Worm (Caenorhabditis elegans) whole organism, L3 larva: ENCODE measurements around the gene metl-1.
A peak's percentile ranks its signal among the peaks of the same experiment; 100 is the strongest.
"Not testable (repeated sequence)": the region's sequence is repeated elsewhere in the genome, so short reads cannot be mapped to it uniquely, and the experiment has no call there.

Source experiments
- R02D3.7 ChIP-seq: fragments of 150-350 bp; optimal IDR thresholded peaks from 2 replicates; lab custom pipeline; 2014; ENCODE audit warnings: missing biosample characterization, missing genetic modification characterization
- ZK546.5 ChIP-seq: sonication (generic microtip); optimal IDR thresholded peaks from 2 replicates; lab custom pipeline; 2017; ENCODE audit warnings: missing biosample characterization, missing genetic modification characterization
- ama-1 ChIP-seq: fragments of 150-350 bp; optimal IDR thresholded peaks from 2 replicates; lab custom pipeline; 2018
- ceh-28 ChIP-seq: fragments of 150-350 bp; optimal IDR thresholded peaks from 2 replicates; lab custom pipeline; 2014; ENCODE audit warnings: missing biosample characterization, missing genetic modification reagents, missing genetic modification characterization
- ceh-82 ChIP-seq: fragments of 150-350 bp; optimal IDR thresholded peaks from 2 replicates; lab custom pipeline; 2014; ENCODE audit warnings: missing biosample characterization, missing genetic modification characterization
- ceh-9 ChIP-seq: sonication (generic microtip); optimal IDR thresholded peaks from 2 replicates; lab custom pipeline; 2018; ENCODE audit warnings: missing biosample characterization, missing genetic modification characterization
- daf-12 ChIP-seq: fragments of 150-350 bp; optimal IDR thresholded peaks from 2 replicates; lab custom pipeline; 2014; ENCODE audit warnings: missing biosample characterization, missing genetic modification reagents, missing genetic modification characterization
- egl-27 ChIP-seq: sonication (generic microtip); optimal IDR thresholded peaks from 4 replicates; lab custom pipeline; 2017; ENCODE audit warnings: missing biosample characterization, missing genetic modification reagents, missing genetic modification characterization
- elt-1 ChIP-seq: fragments of 150-350 bp; optimal IDR thresholded peaks from 2 replicates; lab custom pipeline; 2014; ENCODE audit warnings: missing biosample characterization, missing genetic modification characterization
- elt-2 ChIP-seq: sonication (generic microtip); optimal IDR thresholded peaks from 2 replicates; lab custom pipeline; 2016; ENCODE audit warnings: missing genetic modification reagents, mild to moderate bottlenecking, missing genetic modification characterization, missing compliant biosample characterization
- fkh-10 ChIP-seq: sonication (generic microtip); optimal IDR thresholded peaks from 2 replicates; lab custom pipeline; 2017; ENCODE audit warnings: missing biosample characterization, missing genetic modification reagents, missing genetic modification characterization
- fos-1 ChIP-seq: fragments of 150-350 bp; optimal IDR thresholded peaks from 2 replicates; lab custom pipeline; 2014; ENCODE audit warnings: missing biosample characterization, missing genetic modification characterization
- hmg-11 ChIP-seq: sonication (generic microtip); optimal IDR thresholded peaks from 2 replicates; lab custom pipeline; 2016; ENCODE audit warnings: missing genetic modification characterization, missing compliant biosample characterization
- jun-1 ChIP-seq: fragments of 150-350 bp; optimal IDR thresholded peaks from 2 replicates; lab custom pipeline; 2014; ENCODE audit warnings: missing biosample characterization, missing genetic modification reagents, missing genetic modification characterization
- lin-15B ChIP-seq: fragments of 150-350 bp; optimal IDR thresholded peaks from 2 replicates; lab custom pipeline; 2014; ENCODE audit warnings: missing biosample characterization, missing genetic modification characterization
- lin-39 ChIP-seq: fragments of 150-350 bp; optimal IDR thresholded peaks from 2 replicates; lab custom pipeline; 2018; ENCODE audit warnings: missing biosample characterization, missing genetic modification reagents, missing genetic modification characterization
- lsy-12 ChIP-seq: sonication (generic microtip); optimal IDR thresholded peaks from 2 replicates; lab custom pipeline; 2016; ENCODE audit warnings: mild to moderate bottlenecking, missing genetic modification characterization, missing compliant biosample characterization
- nfya-1 ChIP-seq: sonication (generic microtip); optimal IDR thresholded peaks from 2 replicates; lab custom pipeline; 2017; ENCODE audit warnings: missing genetic modification characterization, mild to moderate bottlenecking, missing compliant biosample characterization, antibody characterized with exemption, moderate library complexity; ENCODE audit not compliant: insufficient read depth
- nhr-11 ChIP-seq: fragments of 150-350 bp; optimal IDR thresholded peaks from 2 replicates; lab custom pipeline; 2014; ENCODE audit warnings: missing biosample characterization, missing genetic modification characterization
- nhr-12 ChIP-seq: fragments of 150-350 bp; optimal IDR thresholded peaks from 2 replicates; lab custom pipeline; 2014; ENCODE audit warnings: missing biosample characterization, missing genetic modification characterization
- nhr-23 ChIP-seq: fragments of 150-350 bp; optimal IDR thresholded peaks from 2 replicates; lab custom pipeline; 2014; ENCODE audit warnings: missing biosample characterization, missing genetic modification reagents, missing genetic modification characterization
- nhr-237 ChIP-seq: fragments of 150-350 bp; optimal IDR thresholded peaks from 2 replicates; lab custom pipeline; 2014; ENCODE audit warnings: missing biosample characterization, missing genetic modification characterization
- nhr-25 ChIP-seq: sonication (generic microtip); optimal IDR thresholded peaks from 2 replicates; lab custom pipeline; 2017; ENCODE audit warnings: missing biosample characterization, missing genetic modification characterization
- nhr-28 ChIP-seq: fragments of 150-350 bp; optimal IDR thresholded peaks from 2 replicates; lab custom pipeline; 2014; ENCODE audit warnings: missing biosample characterization, missing genetic modification characterization
- nhr-43 ChIP-seq: sonication (generic microtip); optimal IDR thresholded peaks from 2 replicates; lab custom pipeline; 2016; ENCODE audit warnings: mild to moderate bottlenecking, missing genetic modification characterization, missing compliant biosample characterization; ENCODE audit not compliant: poor library complexity, severe bottlenecking
- nhr-67 ChIP-seq: fragments of 150-350 bp; optimal IDR thresholded peaks from 2 replicates; lab custom pipeline; 2014; ENCODE audit warnings: missing biosample characterization, missing genetic modification characterization
- nhr-76 ChIP-seq: fragments of 150-350 bp; sonication (generic microtip); optimal IDR thresholded peaks from 5 replicates; lab custom pipeline; 2014; ENCODE audit warnings: missing biosample characterization, missing genetic modification characterization
- nhr-77 ChIP-seq: fragments of 150-350 bp; optimal IDR thresholded peaks from 2 replicates; lab custom pipeline; 2014; ENCODE audit warnings: missing biosample characterization, missing genetic modification characterization
- pha-4 ChIP-seq: fragments of 150-350 bp; optimal IDR thresholded peaks from 2 replicates; lab custom pipeline; 2014; ENCODE audit warnings: missing biosample characterization, missing genetic modification reagents, missing genetic modification characterization
- pqm-1 ChIP-seq: fragments of 150-350 bp; optimal IDR thresholded peaks from 2 replicates; lab custom pipeline; 2017; ENCODE audit warnings: missing biosample characterization, missing genetic modification characterization, inconsistent platforms
- skn-1 ChIP-seq: fragments of 150-350 bp; optimal IDR thresholded peaks from 2 replicates; lab custom pipeline; 2014; ENCODE audit warnings: missing biosample characterization, missing genetic modification characterization
- snpc-4 ChIP-seq: fragments of 150-350 bp; optimal IDR thresholded peaks from 2 replicates; lab custom pipeline; 2014; ENCODE audit warnings: missing biosample characterization, missing genetic modification characterization
- zag-1 ChIP-seq: fragments of 150-350 bp; optimal IDR thresholded peaks from 2 replicates; lab custom pipeline; 2014; ENCODE audit warnings: missing biosample characterization, missing genetic modification characterization
- ztf-4 ChIP-seq: fragments of 150-350 bp; optimal IDR thresholded peaks from 2 replicates; lab custom pipeline; 2014; ENCODE audit warnings: missing biosample characterization, missing genetic modification characterization

Gene metl-1

DNA sequence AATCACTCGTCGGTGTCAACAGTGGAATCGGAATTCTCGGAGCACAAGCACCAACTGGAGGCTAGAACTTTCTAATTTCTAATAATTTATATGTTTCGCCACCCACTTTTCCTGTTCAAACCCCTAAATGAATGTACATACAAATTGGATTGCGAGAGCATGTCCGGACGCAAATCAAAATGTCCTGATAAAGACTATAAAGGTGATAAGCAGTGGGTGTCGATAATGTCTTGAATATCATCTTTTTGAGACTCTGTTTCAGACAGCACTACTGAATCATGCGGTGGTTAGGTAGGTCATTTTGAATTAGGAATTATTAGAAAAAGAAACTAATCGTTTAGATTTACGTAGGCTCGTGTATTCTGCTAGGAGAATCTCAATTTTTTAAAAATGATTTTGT, 24.6 kb downstream of the metl-1 start, which contains the start of gene W02B12.1:
W02B12.1 (plus strand) TSS at position 269 of the 400 bp plus-strand sequence.
- no peak for TF ChIP-seq ceh-9 (tag; lab: Kevin White, UChicago)
- TF ChIP-seq pqm-1: peak; percentile 72
- peak; percentile 77 for TF ChIP-seq elt-2 (tag; lab: Kevin White, UChicago)

DNA sequence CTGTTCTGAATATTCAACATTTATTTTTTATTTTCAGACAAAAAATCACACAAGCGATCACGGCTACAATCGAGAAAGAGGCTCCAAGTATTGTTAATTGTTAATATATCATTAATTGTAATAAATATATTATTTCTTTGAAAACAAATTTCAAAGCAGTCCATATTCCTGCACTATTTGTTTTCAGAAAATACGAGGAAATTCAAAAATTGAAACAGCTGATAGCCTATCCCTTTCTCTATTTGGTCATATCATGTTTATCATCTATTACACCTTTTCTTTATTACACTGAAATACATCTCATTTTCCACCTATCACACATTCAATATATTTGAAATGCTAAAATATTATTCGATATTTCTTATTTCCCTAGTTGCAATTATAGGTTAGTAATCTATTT, 28.4 kb downstream of the metl-1 start, which contains the start of gene W02B12.13:
W02B12.13 (plus strand) TSS at position 301 of the 400 bp plus-strand sequence.
- TF ChIP-seq R02D3.7 (no peak), skn-1 (tag; lab: Kevin White, UChicago) (no peak), nhr-237 (tag; lab: Kevin White, UChicago) (no peak), nhr-77 (tag; lab: Kevin White, UChicago) (no peak), nhr-76 (no peak), ztf-4 (tag; lab: Kevin White, UChicago) (no peak), nhr-28 (tag; lab: Kevin White, UChicago) (no peak), fos-1 (tag; lab: Kevin White, UChicago) (no peak), lin-39 (tag; lab: Kevin White, UChicago) (no peak), snpc-4 (no peak), lin-15B (tag; lab: Kevin White, UChicago) (no peak), jun-1 (tag; lab: Kevin White, UChicago) (no peak), nhr-43 (tag; lab: Kevin White, UChicago) (no peak), egl-27 (no peak), nhr-12 (no peak), ZK546.5 (tag; lab: Kevin White, UChicago) (no peak), pha-4 (tag; lab: Kevin White, UChicago) (no peak)

DNA sequence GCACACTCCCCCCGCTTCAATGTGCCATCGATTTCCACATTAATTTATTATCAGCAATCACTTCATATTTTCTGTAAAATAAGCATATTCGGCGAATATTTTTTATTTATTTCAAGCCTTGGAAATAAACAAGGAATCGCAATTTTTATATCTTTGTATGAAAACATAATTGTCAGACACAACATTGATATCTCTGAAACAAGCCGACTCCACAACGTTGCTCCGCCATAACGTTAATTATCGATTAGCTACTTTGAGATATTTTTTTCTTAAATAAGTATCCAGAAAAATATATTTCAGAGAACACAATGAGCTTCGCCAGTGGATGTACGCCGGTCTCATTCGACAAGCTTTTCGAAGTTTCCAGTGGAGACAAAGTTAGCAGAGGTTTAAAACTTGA, 29.5 kb downstream of the metl-1 start, which contains the start of gene adbp-1:
adbp-1 (plus strand) TSS at position 301 of the 400 bp plus-strand sequence.
- no peak for TF ChIP-seq fos-1 (tag; lab: Kevin White, UChicago)
- TF ChIP-seq nhr-25: no peak
- no peak for TF ChIP-seq pha-4 (tag; lab: Kevin White, UChicago)
- TF ChIP-seq ceh-82 (tag; lab: Kevin White, UChicago): no peak

DNA sequence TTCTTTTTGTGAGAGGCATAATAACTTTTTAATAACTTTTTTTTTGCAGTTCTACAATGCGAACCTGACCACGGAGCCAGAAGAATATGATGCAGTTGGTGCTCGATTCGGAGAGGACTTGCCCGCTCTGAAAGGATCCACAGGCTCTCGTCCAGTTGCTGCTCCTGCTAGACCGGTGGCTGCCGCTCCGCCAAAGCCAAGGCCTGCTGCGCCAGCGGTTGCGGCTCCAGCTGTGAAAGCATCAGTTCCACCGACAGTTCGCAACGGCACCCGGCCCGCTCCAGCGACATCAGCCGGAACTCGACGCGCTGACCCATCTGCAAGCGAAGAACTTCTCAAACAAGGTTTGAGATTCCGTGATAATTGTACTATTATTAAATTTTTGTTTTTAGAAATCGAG, 30.2 kb downstream of the metl-1 start:
- no peak for TF ChIP-seq nhr-23 (tag; lab: Kevin White, UChicago)
- TF ChIP-seq nhr-43 (tag; lab: Kevin White, UChicago): no peak

DNA sequence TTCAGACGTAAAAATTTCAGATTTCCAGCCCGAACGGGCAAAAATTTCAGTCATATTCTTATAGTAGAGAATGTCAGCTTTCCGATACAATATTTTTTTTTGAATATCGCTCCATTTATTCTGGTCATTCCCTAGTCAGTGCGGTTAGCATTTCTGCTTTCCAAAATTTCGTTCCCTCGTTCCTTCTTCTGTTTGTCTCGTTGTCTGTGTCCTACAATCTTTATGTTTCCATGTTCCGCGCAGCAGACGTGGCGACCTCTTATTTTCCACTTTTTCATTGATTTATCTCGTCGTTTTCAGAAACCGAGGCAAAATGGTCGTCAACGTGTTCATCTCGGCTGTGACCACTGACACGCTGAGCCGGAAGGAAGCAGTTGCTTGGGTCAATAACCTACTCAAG, 30.9 kb downstream of the metl-1 start, which contains the start of gene ebp-2:
ebp-2 (plus strand) TSS at position 301 of the 400 bp plus-strand sequence.
- not testable (repeated sequence) for TF ChIP-seq ceh-28, nhr-28, nhr-43 (tag; lab: Kevin White, UChicago)

DNA sequence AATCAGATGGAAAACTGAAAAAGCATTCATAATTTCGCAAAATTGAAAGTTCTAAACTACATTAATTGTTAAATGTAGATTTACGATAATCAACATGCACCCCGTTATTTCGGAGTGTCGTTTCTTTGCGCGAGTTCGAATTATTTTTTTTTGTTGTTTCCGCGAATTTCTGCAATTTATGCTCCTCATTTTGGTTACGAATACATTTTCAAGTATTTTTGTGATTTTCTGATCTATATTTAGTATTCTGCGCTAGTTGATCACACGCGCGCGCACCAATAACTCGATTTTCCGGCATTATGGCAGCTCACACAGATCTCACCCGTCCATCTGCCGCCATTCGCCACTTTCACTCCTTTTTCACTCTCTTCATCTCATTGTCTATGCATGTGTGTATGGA, 33.1 kb downstream of the metl-1 start, which contains the start of gene VW02B12L.2:
VW02B12L.2 (minus strand) TSS at position 65 of the 400 bp plus-strand sequence.
- TF ChIP-seq nfya-1 (tag; lab: Kevin White, UChicago) (peak; percentile 37), lin-39 (tag; lab: Kevin White, UChicago) (peak; percentile 67), lin-15B (tag; lab: Kevin White, UChicago) (peak; percentile 46), nhr-23 (tag; lab: Kevin White, UChicago) (peak; percentile 51), zag-1 (tag; lab: Kevin White, UChicago) (no peak), R02D3.7 (peak; percentile 85), hmg-11 (tag; lab: Kevin White, UChicago) (no peak), nhr-25 (peak; percentile 17)
- TF ChIP-seq, all 47 proteins: peak for 6

DNA sequence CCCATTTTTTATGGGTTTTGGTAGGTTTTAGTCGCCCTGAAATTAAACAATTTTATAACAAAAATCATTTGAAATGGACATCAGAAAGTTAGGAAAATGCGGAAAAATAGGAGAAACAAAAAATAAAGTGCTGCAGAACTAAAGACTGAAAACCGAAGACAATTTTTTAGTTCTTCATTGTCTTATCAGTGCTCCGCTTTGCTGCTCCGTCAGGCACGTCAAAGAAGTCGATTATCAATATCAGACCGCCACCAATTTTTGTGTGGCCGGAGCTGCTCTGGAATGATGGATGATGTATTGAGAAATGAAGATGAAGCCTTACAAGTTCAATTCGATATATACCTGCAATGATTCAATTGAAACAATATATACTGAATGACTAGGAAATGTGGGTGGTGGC, 35.0 kb downstream of the metl-1 start, which contains the start of gene vha-6:
vha-6 (minus strand) TSS at position 36 of the 400 bp plus-strand sequence.
- no peak for TF ChIP-seq zag-1 (tag; lab: Kevin White, UChicago)
- TF ChIP-seq ama-1: no peak
- TF ChIP-seq pqm-1: peak; percentile 69
- no peak for TF ChIP-seq lin-15B (tag; lab: Kevin White, UChicago)
- peak; percentile 83 for TF ChIP-seq elt-2 (tag; lab: Kevin White, UChicago)
- TF ChIP-seq nhr-28 (tag; lab: Kevin White, UChicago): no peak
- no peak for TF ChIP-seq fkh-10 (GFP tag; lab: Kevin White, UChicago)
- no peak for TF ChIP-seq skn-1 (tag; lab: Kevin White, UChicago)
- TF ChIP-seq nfya-1 (tag; lab: Kevin White, UChicago): no peak
- TF ChIP-seq jun-1 (tag; lab: Kevin White, UChicago): no peak
- no peak for TF ChIP-seq nhr-11 (tag; lab: Kevin White, UChicago)
- no peak for TF ChIP-seq elt-1 (tag; lab: Kevin White, UChicago)
- no peak for TF ChIP-seq lsy-12 (tag; lab: Kevin White, UChicago)
- no peak for TF ChIP-seq daf-12
- no peak for TF ChIP-seq nhr-67 (tag; lab: Kevin White, UChicago)
- TF ChIP-seq, all 47 proteins: peak for 2
